Worm (Caenorhabditis elegans): ENCODE measurements around the gene vps-15.

- TF ChIP-seq dsc-1 (tag; optimal IDR thresholded peaks at IDR 0.05) (no peak), nhr-11 (tag; optimal IDR thresholded peaks at IDR 0.05) (no peak), lin-39 (tag; optimal IDR thresholded peaks at IDR 0.05) (no peak), elt-2 (tag; optimal IDR thresholded peaks at IDR 0.05) (no peak), nhr-237 (tag; optimal IDR thresholded peaks at IDR 0.05) (no peak), lsy-2 (tag; optimal IDR thresholded peaks at IDR 0.05) (no peak)
Measured at ce11 chrII:11860623-11861079, 55.0 kb downstream of the vps-15 start, which contains the start of gene K12D12.5.

Data from whole organism, L1 larva.